Fruit fly (Drosophila melanogaster): ENCODE measurements around the gene CG34155.

CG34155 gene

DNA sequence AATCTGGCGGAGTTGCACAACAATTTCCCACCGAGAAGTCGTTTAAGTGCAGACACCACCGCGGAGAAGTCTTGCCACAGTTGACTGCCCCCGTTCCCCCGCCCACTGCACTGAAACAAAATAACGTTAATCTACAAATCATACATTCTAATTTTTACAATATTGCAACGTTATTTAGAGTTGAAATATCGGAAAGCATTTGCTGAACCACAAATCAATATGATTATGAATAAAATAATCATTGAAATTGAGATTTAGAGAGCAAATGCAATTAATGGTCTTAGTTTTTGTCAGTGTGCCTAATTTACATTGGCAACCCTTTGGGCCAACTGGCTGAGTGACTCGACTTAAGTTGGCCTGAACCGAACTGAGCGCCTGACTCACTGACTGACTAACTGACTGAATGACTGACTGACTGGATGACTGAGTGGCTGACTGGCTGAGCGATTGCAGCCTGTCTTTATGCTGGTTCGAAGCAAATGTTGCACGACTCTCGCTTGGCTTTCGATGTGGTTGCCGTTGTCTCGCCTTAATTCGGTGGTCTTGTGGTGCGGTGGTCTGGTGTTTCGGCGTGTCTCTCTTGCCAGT is 10.6 kb upstream of the CG34155 start (continued):
- TF ChIP-seq fu2 (GFP tag; optimal IDR thresholded peaks at IDR 0.05): peak; percentile 23
- TF ChIP-seq CG6689 (GFP tag; IDR thresholded peaks at IDR 0.05): peak; percentile 81
- TF ChIP-seq CG9797 (GFP tag; optimal IDR thresholded peaks at IDR 0.05): no peak
- peak; percentile 73 for TF ChIP-seq tin (GFP tag; optimal IDR thresholded peaks at IDR 0.05)
- TF ChIP-seq MESR4 (GFP tag; optimal IDR thresholded peaks at IDR 0.05): no peak
- TF ChIP-seq Ptx1 (GFP tag; IDR thresholded peaks at IDR 0.05): peak; percentile 87
- no peak for TF ChIP-seq cwo (GFP tag; optimal IDR thresholded peaks at IDR 0.05)
- TF ChIP-seq Chrac-16 (GFP tag; optimal IDR thresholded peaks at IDR 0.05): peak; percentile 71
- TF ChIP-seq Ada2b (GFP tag; IDR thresholded peaks at IDR 0.05): peak; percentile 84
- no peak for TF ChIP-seq NFAT (GFP tag; IDR thresholded peaks at IDR 0.05)
- no peak for TF ChIP-seq dm (GFP tag; optimal IDR thresholded peaks at IDR 0.05)
- TF ChIP-seq CG12155 (GFP tag; optimal IDR thresholded peaks at IDR 0.05): peak; percentile 48
- TF ChIP-seq CG13424 (tag; optimal IDR thresholded peaks at IDR 0.05): peak; percentile 85
- peak; percentile 71; the same call in 1 of the 2 replicates for TF ChIP-seq Atf6 (GFP tag; IDR thresholded peaks at IDR 0.05)
- peak; percentile 69 for TF ChIP-seq CG3407 (GFP tag; optimal IDR thresholded peaks at IDR 0.05)
- peak; percentile 28 for TF ChIP-seq maf-S (GFP tag; optimal IDR thresholded peaks at IDR 0.05)
- no peak for TF ChIP-seq hth (optimal IDR thresholded peaks at IDR 0.05)
- TF ChIP-seq CG17829 (tag; optimal IDR thresholded peaks at IDR 0.05): peak; percentile 87
- peak; percentile 28 for TF ChIP-seq Sry-β (GFP tag; optimal IDR thresholded peaks at IDR 0.05)
- TF ChIP-seq Dip3 (GFP tag; optimal IDR thresholded peaks at IDR 0.05): no peak
- no peak for TF ChIP-seq HmgD (GFP tag; optimal IDR thresholded peaks at IDR 0.05)
- TF ChIP-seq Doc3 (GFP tag; IDR thresholded peaks at IDR 0.05; ENCODE audit: partially characterized antibody): no peak
- TF ChIP-seq CG12769 (tag; optimal IDR thresholded peaks at IDR 0.05): peak; percentile 90
- peak; percentile 74 for TF ChIP-seq CG12071 (GFP tag; optimal IDR thresholded peaks at IDR 0.05)
- peak; percentile 42; the same call in 1 of the 3 replicates for TF ChIP-seq sr (GFP tag; IDR thresholded peaks at IDR 0.05)
- TF ChIP-seq Hmr (GFP tag; optimal IDR thresholded peaks at IDR 0.05): peak; percentile 69
- TF ChIP-seq CG18764 (GFP tag; optimal IDR thresholded peaks at IDR 0.05): peak; percentile 42
- peak; percentile 75 for TF ChIP-seq E2f1 (GFP tag; IDR thresholded peaks at IDR 0.05)
- no peak for TF ChIP-seq crol (GFP tag; IDR thresholded peaks at IDR 0.05)
- no peak for TF ChIP-seq Myb (GFP tag; optimal IDR thresholded peaks at IDR 0.05)
- TF ChIP-seq chn (GFP tag; optimal IDR thresholded peaks at IDR 0.05): peak; percentile 66
- TF ChIP-seq CG13894 (tag; optimal IDR thresholded peaks at IDR 0.05): no peak
- TF ChIP-seq CG16779 (GFP tag; IDR thresholded peaks at IDR 0.05): no peak
- TF ChIP-seq CG11695 (GFP tag; IDR thresholded peaks at IDR 0.05): peak; percentile 78
- no peak for TF ChIP-seq Taf1 (GFP tag; IDR thresholded peaks at IDR 0.05)
- peak; percentile 68; the same call in 1 of the 2 replicates for TF ChIP-seq CG14014 (GFP tag; IDR thresholded peaks at IDR 0.05)
- TF ChIP-seq Optix (GFP tag; IDR thresholded peaks at IDR 0.05): peak; percentile 72
- TF ChIP-seq pb (GFP tag; optimal IDR thresholded peaks at IDR 0.05): peak; percentile 68
- TF ChIP-seq CG7556 (GFP tag; optimal IDR thresholded peaks at IDR 0.05): peak; percentile 82
- 0 out of 3 replicates have a peak, but pooled peaks have one; percentile 48 for TF ChIP-seq C15 (GFP tag; IDR thresholded peaks at IDR 0.05)
- peak; percentile 59 for TF ChIP-seq caup (GFP tag; optimal IDR thresholded peaks at IDR 0.05; ENCODE audit: severe bottlenecking)
- TF ChIP-seq Max (GFP tag; optimal IDR thresholded peaks at IDR 0.05): peak; percentile 41
- TF ChIP-seq CG3847 (GFP tag; IDR thresholded peaks at IDR 0.05): peak; percentile 65
- peak; percentile 12 for TF ChIP-seq pho (GFP tag; optimal IDR thresholded peaks at IDR 0.05)
- TF ChIP-seq slbo (GFP tag; IDR thresholded peaks at IDR 0.05): peak; percentile 65
- peak; percentile 49 for TF ChIP-seq Lim3 (GFP tag; IDR thresholded peaks at IDR 0.05)
- TF ChIP-seq CG14441 (GFP tag; IDR thresholded peaks at IDR 0.05): peak; percentile 87
- peak; percentile 16 for TF ChIP-seq trh (GFP tag; optimal IDR thresholded peaks at IDR 0.05)
- TF ChIP-seq Blimp-1 (GFP tag; optimal IDR thresholded peaks at IDR 0.05): peak; percentile 89
- peak; percentile 51 for TF ChIP-seq Vsx1 (GFP tag; optimal IDR thresholded peaks at IDR 0.05)
- TF ChIP-seq CG10565 (GFP tag; optimal IDR thresholded peaks at IDR 0.05): no peak

All from whole organism, embryonic.